Fruit fly (Drosophila melanogaster) whole organism, prepupa: ENCODE results near the gene CG14312.
A peak's percentile ranks its signal among the peaks of the same experiment; 100 is the strongest.

Source experiments
- Blimp-1 ChIP-seq: fragments of 200-800 bp; sonication (Bioruptor generic); optimal IDR thresholded peaks from 3 replicates; lab custom pipeline; 2017; ENCODE audit warnings: missing biosample characterization, missing genetic modification characterization, mild to moderate bottlenecking, moderate library complexity, missing genetic modification reagents
- CG10669 ChIP-seq: fragments of 200-800 bp; sonication (Bioruptor generic); optimal IDR thresholded peaks from 3 replicates; lab custom pipeline; 2018; ENCODE audit warnings: missing biosample characterization, mild to moderate bottlenecking, missing genetic modification characterization, moderate library complexity
- CG11294 ChIP-seq: fragments of 200-800 bp; sonication (Bioruptor generic); IDR thresholded peaks from 2 replicates; pipeline ENCODE4 v1.3.6; 2022; ENCODE audit warnings: missing biosample characterization, missing genetic modification characterization
- CG11902 ChIP-seq: fragments of 200-800 bp; sonication (Bioruptor generic); optimal IDR thresholded peaks from 3 replicates; lab custom pipeline; 2016; ENCODE audit warnings: missing biosample characterization, missing genetic modification characterization
- CG15336 ChIP-seq: fragments of 200-800 bp; sonication (Bioruptor generic); IDR thresholded peaks from 2 replicates; pipeline ENCODE4 v1.3.6; 2022; ENCODE audit warnings: missing biosample characterization, missing genetic modification characterization
- CG16779 ChIP-seq: fragments of 200-800 bp; sonication (Bioruptor generic); optimal IDR thresholded peaks from 3 replicates; lab custom pipeline; 2017; ENCODE audit warnings: missing biosample characterization, mild to moderate bottlenecking, missing genetic modification characterization
- CG3032 ChIP-seq: fragments of 200-800 bp; optimal IDR thresholded peaks from 2 replicates; lab custom pipeline; 2019; ENCODE audit warnings: missing biosample characterization, mild to moderate bottlenecking, missing genetic modification characterization, moderate library complexity
- CG31627 ChIP-seq: fragments of 200-800 bp; sonication (Bioruptor generic); optimal IDR thresholded peaks from 3 replicates; lab custom pipeline; 2016; ENCODE audit warnings: missing biosample characterization, missing genetic modification characterization
- CG32006 ChIP-seq: fragments of 200-800 bp; sonication (Bioruptor generic); optimal IDR thresholded peaks from 3 replicates; lab custom pipeline; 2017; ENCODE audit warnings: missing biosample characterization, mild to moderate bottlenecking, missing genetic modification characterization
- CG34406 ChIP-seq: fragments of 200-800 bp; sonication (Bioruptor generic); optimal IDR thresholded peaks from 3 replicates; lab custom pipeline; 2016; ENCODE audit warnings: missing biosample characterization, missing genetic modification characterization
- CG4318 ChIP-seq: fragments of 200-800 bp; sonication (Bioruptor generic); optimal IDR thresholded peaks from 3 replicates; lab custom pipeline; 2017; ENCODE audit warnings: missing biosample characterization, mild to moderate bottlenecking, missing genetic modification characterization
- CG6163 ChIP-seq: fragments of 200-800 bp; sonication (Bioruptor generic); IDR thresholded peaks from 3 replicates; pipeline ENCODE4 v1.3.6; 2022; ENCODE audit warnings: missing biosample characterization, missing genetic modification characterization
- CG6792 ChIP-seq: fragments of 200-800 bp; sonication (Bioruptor generic); optimal IDR thresholded peaks from 3 replicates; lab custom pipeline; 2016; ENCODE audit warnings: missing biosample characterization, missing genetic modification characterization
- CG6808 ChIP-seq: fragments of 200-800 bp; sonication (Bioruptor generic); optimal IDR thresholded peaks from 3 replicates; lab custom pipeline; 2017; ENCODE audit warnings: missing biosample characterization, missing genetic modification characterization, mild to moderate bottlenecking, moderate library complexity, missing genetic modification reagents
- CG8319 ChIP-seq: fragments of 200-800 bp; sonication (Bioruptor generic); optimal IDR thresholded peaks from 3 replicates; lab custom pipeline; 2016; ENCODE audit warnings: missing biosample characterization, missing genetic modification characterization
- CG8632 ChIP-seq: fragments of 200-800 bp; sonication (Bioruptor generic); optimal IDR thresholded peaks from 3 replicates; lab custom pipeline; 2016; ENCODE audit warnings: missing biosample characterization, missing genetic modification characterization
- CG9139 ChIP-seq: fragments of 200-800 bp; sonication (Bioruptor generic); optimal IDR thresholded peaks from 3 replicates; lab custom pipeline; 2017; ENCODE audit warnings: missing biosample characterization, mild to moderate bottlenecking, missing genetic modification characterization
- Eip78C ChIP-seq: fragments of 200-800 bp; sonication (Bioruptor generic); peaks from one replicate; lab custom pipeline; 2016; ENCODE audit warnings: missing biosample characterization, missing genetic modification characterization
- Ets96B ChIP-seq: fragments of 200-800 bp; optimal IDR thresholded peaks from 2 replicates; lab custom pipeline; 2019; ENCODE audit warnings: missing biosample characterization, mild to moderate bottlenecking, missing genetic modification characterization, moderate library complexity
- Hr38 ChIP-seq: sonication (Bioruptor generic); optimal IDR thresholded peaks from 2 replicates; lab custom pipeline; 2016; ENCODE audit warnings: missing biosample characterization, missing genetic modification characterization
- Hr4 ChIP-seq: fragments of 200-800 bp; sonication (Bioruptor generic); optimal IDR thresholded peaks from 3 replicates; lab custom pipeline; 2016; ENCODE audit warnings: missing biosample characterization, missing genetic modification characterization
- Smox ChIP-seq: fragments of 200-800 bp; sonication (Bioruptor generic); optimal IDR thresholded peaks from 3 replicates; lab custom pipeline; 2016; ENCODE audit warnings: missing biosample characterization, missing genetic modification characterization
- Sox102F ChIP-seq: fragments of 200-800 bp; sonication (Bioruptor generic); optimal IDR thresholded peaks from 2 replicates; lab custom pipeline; 2016; ENCODE audit warnings: missing biosample characterization, mild to moderate bottlenecking, missing genetic modification characterization
- acj6 ChIP-seq: fragments of 200-800 bp; sonication (Bioruptor generic); optimal IDR thresholded peaks from 3 replicates; lab custom pipeline; 2016; ENCODE audit warnings: missing biosample characterization, missing genetic modification characterization
- cyc ChIP-seq: fragments of 200-800 bp; sonication (Bioruptor generic); optimal IDR thresholded peaks from 3 replicates; lab custom pipeline; 2016; ENCODE audit warnings: missing biosample characterization, missing genetic modification characterization
- dac ChIP-seq: fragments of 200-800 bp; sonication (Bioruptor generic); optimal IDR thresholded peaks from 2 replicates; lab custom pipeline; 2017; ENCODE audit warnings: missing biosample characterization, mild to moderate bottlenecking, missing genetic modification characterization
- esn ChIP-seq: fragments of 200-800 bp; sonication (Bioruptor generic); optimal IDR thresholded peaks from 2 replicates; lab custom pipeline; 2016; ENCODE audit warnings: missing biosample characterization, mild to moderate bottlenecking, missing genetic modification characterization, moderate library complexity
- fkh ChIP-seq: fragments of 200-800 bp; sonication (Bioruptor generic); optimal IDR thresholded peaks from 3 replicates; lab custom pipeline; 2017; ENCODE audit warnings: missing biosample characterization, mild to moderate bottlenecking, missing genetic modification characterization, moderate library complexity
- net ChIP-seq: fragments of 200-800 bp; sonication (Bioruptor generic); optimal IDR thresholded peaks from 3 replicates; lab custom pipeline; 2016; ENCODE audit warnings: missing biosample characterization, missing genetic modification characterization
- pdm3 ChIP-seq: fragments of 200-800 bp; sonication (Bioruptor generic); optimal IDR thresholded peaks from 3 replicates; lab custom pipeline; 2016; ENCODE audit warnings: missing biosample characterization, missing genetic modification characterization
- salr ChIP-seq, 2 experiments: fragments of 200-800 bp; sonication (Bioruptor generic); optimal IDR thresholded peaks; 3 replicates each; lab custom pipeline; 2016 to 2018; ENCODE audit warnings: missing biosample characterization in 2 of 2, missing genetic modification characterization in 2 of 2, mild to moderate bottlenecking in 1 of 2
- ss ChIP-seq, 2 experiments: fragments of 200-800 bp; sonication (Bioruptor generic); optimal IDR thresholded peaks; 2 replicates in 1 of 2; 3 replicates in 1 of 2; lab custom pipeline; 2017 to 2018; ENCODE audit warnings: mild to moderate bottlenecking in 2 of 2, missing biosample characterization in 2 of 2, missing genetic modification characterization in 2 of 2, moderate library complexity in 1 of 2
- svp ChIP-seq: fragments of 200-800 bp; sonication (Bioruptor generic); peaks from one replicate; lab custom pipeline; 2016; ENCODE audit warnings: missing biosample characterization, missing genetic modification characterization
- topi ChIP-seq: fragments of 200-800 bp; sonication (Bioruptor generic); optimal IDR thresholded peaks from 3 replicates; lab custom pipeline; 2016; ENCODE audit warnings: missing biosample characterization, missing genetic modification characterization
- vri ChIP-seq: fragments of 200-800 bp; sonication (Bioruptor generic); optimal IDR thresholded peaks from 3 replicates; lab custom pipeline; 2016; ENCODE audit warnings: missing biosample characterization, mild to moderate bottlenecking, missing genetic modification characterization

The CG14312 gene

DNA sequence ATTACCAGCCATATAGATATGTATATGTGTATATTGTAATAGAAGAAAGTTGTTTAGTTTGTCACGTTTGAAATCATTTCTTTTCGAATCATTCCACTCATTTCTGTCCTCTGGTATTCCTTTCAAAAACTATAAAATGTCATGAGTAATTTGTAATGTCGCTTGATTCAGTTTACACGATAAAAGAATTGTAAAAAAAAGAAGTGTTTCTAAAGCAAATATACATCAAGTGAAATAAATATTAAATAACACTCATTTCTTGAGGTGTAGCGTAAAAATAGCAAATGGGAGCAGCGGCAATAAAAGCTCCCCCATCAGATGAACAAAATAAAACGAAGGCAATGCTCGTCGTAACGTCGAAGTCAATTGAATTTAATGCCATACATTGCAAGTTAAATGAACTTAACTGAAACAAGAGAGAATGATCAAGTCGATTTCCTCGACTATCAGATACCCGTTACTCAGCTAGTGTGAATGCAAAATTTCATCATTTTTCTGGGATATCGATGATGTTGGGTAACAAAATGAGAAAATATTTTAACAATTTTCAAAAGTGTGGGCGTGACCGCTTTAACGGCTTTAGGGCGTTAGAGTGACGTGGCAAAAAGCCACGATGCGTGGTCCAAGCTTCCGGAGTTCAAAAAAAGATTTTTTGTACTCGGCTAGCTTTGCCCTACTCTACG is 12.1 kb upstream of the CG14312 start (continued):
- TF ChIP-seq CG11902 (GFP tag; lab: Kevin White, UChicago): no peak
- TF ChIP-seq CG3032 (tag; lab: Kevin White, UChicago): peak; percentile 28
- TF ChIP-seq fkh (GFP tag; lab: Kevin White, UChicago): no peak
- TF ChIP-seq ss (GFP tag; optimal IDR thresholded peaks at IDR 0.05; lab: Kevin White, UChicago): peak in 1 of 2 experiments; percentile 28
- TF ChIP-seq CG8632 (GFP tag; lab: Kevin White, UChicago): no peak
- TF ChIP-seq CG6808 (GFP tag; lab: Kevin White, UChicago): peak; percentile 52
- no peak for TF ChIP-seq pdm3 (GFP tag; lab: Kevin White, UChicago)
- TF ChIP-seq CG15336 (GFP tag; lab: Robert Waterston, UW): peak; percentile 44
- no peak for TF ChIP-seq CG16779 (tag; lab: Kevin White, UChicago)
- TF ChIP-seq CG6792 (GFP tag; lab: Kevin White, UChicago): no peak
- no peak for TF ChIP-seq Hr38 (GFP tag; lab: Kevin White, UChicago)
- TF ChIP-seq Ets96B (tag; lab: Kevin White, UChicago): peak; percentile 54
- no peak for TF ChIP-seq CG31627 (GFP tag; lab: Kevin White, UChicago)
- TF ChIP-seq esn (GFP tag; lab: Kevin White, UChicago): peak; percentile 27
- TF ChIP-seq svp: peak; percentile 53
- TF ChIP-seq topi: peak; percentile 3
- TF ChIP-seq CG8319 (GFP tag; lab: Kevin White, UChicago): no peak
- peak; percentile 65 for TF ChIP-seq CG32006 (GFP tag; lab: Kevin White, UChicago)
- TF ChIP-seq dac (GFP tag; lab: Kevin White, UChicago): no peak
- TF ChIP-seq Blimp-1 (GFP tag; lab: Kevin White, UChicago): no peak
- TF ChIP-seq CG9139 (GFP tag; lab: Kevin White, UChicago): no peak
- TF ChIP-seq salr (GFP tag; optimal IDR thresholded peaks at IDR 0.05; lab: Kevin White, UChicago): peak; percentile 22 to 24
- TF ChIP-seq CG34406 (GFP tag; lab: Kevin White, UChicago): peak; percentile 24
- no peak for TF ChIP-seq Sox102F (GFP tag; lab: Kevin White, UChicago)
- peak; percentile 43 for TF ChIP-seq net (GFP tag; lab: Kevin White, UChicago)
- TF ChIP-seq CG10669: peak; percentile 40
- peak; percentile 64 for TF ChIP-seq Hr4 (GFP tag; lab: Kevin White, UChicago)
- TF ChIP-seq acj6 (GFP tag; lab: Kevin White, UChicago): peak; percentile 37
- no peak for TF ChIP-seq CG4318 (GFP tag; lab: Kevin White, UChicago)
- TF ChIP-seq Smox (GFP tag; lab: Kevin White, UChicago): peak; percentile 21

DNA sequence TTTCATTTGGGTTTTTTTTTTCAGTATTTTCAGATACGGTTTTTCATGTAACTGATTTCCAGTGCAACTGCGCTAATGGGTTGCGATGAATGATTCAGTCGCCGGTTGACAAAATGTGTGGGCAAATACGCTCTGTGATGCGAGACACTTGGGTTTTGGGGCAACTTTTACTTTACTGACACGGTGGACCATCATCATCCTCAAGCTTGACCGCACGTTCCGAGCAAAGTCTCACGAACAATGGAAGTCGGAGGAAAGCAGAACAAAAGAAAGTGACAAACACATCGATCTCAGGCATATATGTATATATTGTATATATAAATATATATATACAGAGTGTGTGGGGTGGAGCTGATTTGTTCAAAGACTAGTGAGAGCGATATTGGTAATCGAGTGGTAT is 11.2 kb upstream of the CG14312 start:
- TF ChIP-seq Eip78C (GFP tag; lab: Kevin White, UChicago) (peak; percentile 63), ss (GFP tag; optimal IDR thresholded peaks at IDR 0.05; lab: Kevin White, UChicago) (peak in 1 of 2 experiments; percentile 49), svp (peak; percentile 34), CG6808 (GFP tag; lab: Kevin White, UChicago) (peak; percentile 23), Sox102F (GFP tag; lab: Kevin White, UChicago) (peak; percentile 9), CG9139 (GFP tag; lab: Kevin White, UChicago) (peak; percentile 58), Hr4 (GFP tag; lab: Kevin White, UChicago) (no peak), cyc (GFP tag; lab: Kevin White, UChicago) (no peak), CG6163 (GFP tag; lab: Robert Waterston, UW) (0 out of 3 replicates have a peak, but pooled peaks have one; percentile 10), Blimp-1 (GFP tag; lab: Kevin White, UChicago) (peak; percentile 46), fkh (GFP tag; lab: Kevin White, UChicago) (no peak)
- TF ChIP-seq, all 60 proteins: peak for 8

DNA sequence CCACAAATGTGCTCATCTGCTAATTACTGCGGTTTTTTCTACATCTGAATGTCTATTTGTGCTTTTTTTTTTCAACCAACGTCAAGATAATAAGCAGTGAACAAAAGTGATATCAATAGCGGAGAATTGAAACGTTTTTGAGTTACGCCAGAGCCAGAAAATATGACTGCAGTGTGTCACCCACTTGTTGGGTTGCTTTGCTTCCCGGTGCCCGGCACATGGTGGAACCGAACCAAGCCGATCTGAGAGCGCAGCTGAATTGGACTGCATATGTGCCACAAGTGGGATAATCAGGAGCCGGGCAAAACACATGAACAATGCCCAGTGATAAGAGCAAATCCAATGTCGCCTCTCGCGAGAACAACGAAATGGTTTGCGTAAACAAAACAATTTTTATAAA is 9.0 kb upstream of the CG14312 start:
- peak; percentile 32 for TF ChIP-seq Eip78C (GFP tag; lab: Kevin White, UChicago)
- TF ChIP-seq svp: peak; percentile 73
- TF ChIP-seq vri (GFP tag; lab: Kevin White, UChicago): peak; percentile 66
- no peak for TF ChIP-seq CG11294 (GFP tag; lab: Robert Waterston, UW)
- TF ChIP-seq CG11902 (GFP tag; lab: Kevin White, UChicago): no peak
